Worm (Caenorhabditis elegans): Measurements from ENCODE around the gene F55F10.1.

DNA sequence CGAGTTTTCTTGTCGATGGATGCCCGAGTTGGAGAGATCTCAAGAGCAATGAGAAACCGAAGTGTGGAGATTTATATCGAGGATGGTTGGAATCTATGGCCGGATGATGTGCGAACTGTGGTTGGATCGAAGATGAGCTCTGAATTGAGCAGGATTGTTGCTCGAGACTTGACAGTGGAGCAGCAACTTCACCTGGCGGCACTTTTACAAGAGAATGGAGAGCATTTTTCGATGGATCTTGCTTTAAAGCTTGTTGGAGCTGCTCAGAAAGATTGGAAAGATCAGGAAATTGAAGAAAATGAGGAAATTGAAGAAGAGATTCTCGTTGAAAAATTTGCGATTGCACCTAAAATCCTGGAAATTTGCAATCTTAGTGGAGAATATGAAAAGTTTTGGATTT is 8.5 kb downstream of the F55F10.1 start:
- TF ChIP-seq ztf-11 (tag; optimal IDR thresholded peaks at IDR 0.05) (no peak), ama-1 (optimal IDR thresholded peaks at IDR 0.05) (no peak), nhr-23 (tag; optimal IDR thresholded peaks at IDR 0.05) (no peak), unc-62 (GFP tag; optimal IDR thresholded peaks at IDR 0.05) (no peak), daf-12 (tag; optimal IDR thresholded peaks at IDR 0.05) (no peak), nhr-76 (tag; optimal IDR thresholded peaks at IDR 0.05) (no peak), nhr-11 (tag; optimal IDR thresholded peaks at IDR 0.05) (no peak), elt-3 (tag; optimal IDR thresholded peaks at IDR 0.05) (no peak), elt-1 (tag; optimal IDR thresholded peaks at IDR 0.05) (no peak)
